Fruit fly (Drosophila melanogaster) S2 (cell line): ENCODE data around the gene CG1812.

Experiments used
- CG8478 ChIP-seq: fragments of >200 bp; optimal IDR thresholded peaks from 2 replicates; lab custom pipeline; 2018
- CTCF ChIP-seq, 2 experiments: fragments of >200 bp; optimal IDR thresholded peaks; 2 replicates each; lab custom pipeline; 2018

- TF ChIP-seq CG8478, result no peak
- no peak for TF ChIP-seq CTCF (optimal IDR thresholded peaks at IDR 0.05; lab: Kevin White, UChicago)
These were observed 6.9 kb downstream of the CG1812 start for dm6 chrX:20518210-20518609.
